Worm (Caenorhabditis elegans) whole organism, L4/young adult: ENCODE measurements around the gene F42A9.8.

Experiments used
- W03F9.2 ChIP-seq: fragments of 150-350 bp; optimal IDR thresholded peaks from 2 replicates; lab custom pipeline; 2014; ENCODE audit warnings: missing biosample characterization, missing genetic modification characterization
- dao-5 ChIP-seq: sonication (generic microtip); optimal IDR thresholded peaks from 2 replicates; lab custom pipeline; 2016; ENCODE audit warnings: missing genotype, missing genetic modification characterization, moderate library complexity, missing compliant biosample characterization
- him-1 ChIP-seq: sonication (generic microtip); optimal IDR thresholded peaks from 2 replicates; lab custom pipeline; 2016; ENCODE audit warnings: missing genotype, missing genetic modification reagents, missing genetic modification characterization, missing compliant biosample characterization

Gene F42A9.8

DNA sequence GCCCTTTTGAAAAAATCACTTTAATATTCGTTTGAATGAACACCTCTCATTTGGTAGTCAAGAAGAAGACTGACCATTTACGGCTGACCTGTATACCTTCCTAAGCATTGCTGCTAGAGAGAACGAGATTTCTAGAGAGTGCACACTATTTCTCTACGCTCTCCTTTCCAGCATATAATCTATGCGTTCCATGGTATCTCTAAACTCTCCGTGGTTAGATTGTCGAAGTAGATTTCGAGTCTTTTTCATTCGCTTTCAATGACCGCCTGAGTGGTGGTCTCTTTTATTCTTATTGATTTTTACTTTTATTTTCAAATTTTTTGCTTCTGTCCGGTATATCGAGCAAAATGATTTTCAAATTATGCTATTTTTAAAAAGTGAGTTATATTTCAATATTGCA is 21.1 kb downstream of the F42A9.8 start:
- TF ChIP-seq dao-5 (tag; lab: Kevin White, UChicago), result no peak
- no peak for TF ChIP-seq him-1
- TF ChIP-seq W03F9.2 (tag; lab: Kevin White, UChicago), result no peak

DNA sequence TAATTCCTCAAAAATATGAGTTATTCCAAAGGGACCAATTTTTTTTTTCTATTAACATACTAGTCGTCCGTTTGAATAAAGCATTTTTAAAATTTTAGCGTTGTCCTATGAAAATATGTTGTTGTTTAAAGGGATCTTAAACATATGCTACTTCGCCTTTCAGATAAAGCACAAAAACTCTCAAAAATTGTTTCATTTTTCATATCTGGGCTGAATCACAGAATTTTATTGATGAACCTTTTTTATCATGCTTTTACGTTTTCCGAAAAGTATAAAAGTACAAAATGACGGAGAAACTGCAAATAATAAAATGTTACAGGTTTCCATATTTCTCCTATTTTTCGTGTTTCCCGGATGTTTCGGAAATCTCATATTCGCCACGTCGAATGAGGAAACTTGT is 22.8 kb downstream of the F42A9.8 start, which contains the start of gene clec-181:
Gene clec-181 (plus strand): TSS at position 301 of the 400 bp plus-strand sequence.
- TF ChIP-seq dao-5 (tag; lab: Kevin White, UChicago) (no peak), W03F9.2 (tag; lab: Kevin White, UChicago) (no peak), him-1 (no peak)

DNA sequence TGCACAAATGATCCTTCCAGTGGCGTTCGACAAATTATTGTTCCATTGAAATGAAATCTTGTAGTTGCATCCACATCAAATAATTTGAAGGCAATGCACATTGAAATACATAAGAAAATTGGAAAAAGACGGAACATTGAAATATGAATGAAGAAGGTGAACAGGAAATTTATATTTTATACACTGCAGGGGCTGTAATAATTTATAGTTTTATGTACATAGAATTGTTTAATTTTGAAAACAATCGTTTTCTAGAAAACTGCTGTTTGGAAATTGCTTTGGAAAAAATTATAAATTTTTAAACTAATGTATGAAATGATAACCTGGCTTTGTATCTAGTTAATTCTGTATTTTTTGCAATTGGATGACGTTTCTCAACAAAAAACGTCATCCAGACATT is 23.3 kb downstream of the F42A9.8 start, which contains the start of gene Y59H11AR.3:
Gene Y59H11AR.3 (minus strand): TSS at position 101 of the 400 bp plus-strand sequence.
- TF ChIP-seq W03F9.2 (tag; lab: Kevin White, UChicago) (no peak), him-1 (no peak), dao-5 (tag; lab: Kevin White, UChicago) (no peak)

DNA sequence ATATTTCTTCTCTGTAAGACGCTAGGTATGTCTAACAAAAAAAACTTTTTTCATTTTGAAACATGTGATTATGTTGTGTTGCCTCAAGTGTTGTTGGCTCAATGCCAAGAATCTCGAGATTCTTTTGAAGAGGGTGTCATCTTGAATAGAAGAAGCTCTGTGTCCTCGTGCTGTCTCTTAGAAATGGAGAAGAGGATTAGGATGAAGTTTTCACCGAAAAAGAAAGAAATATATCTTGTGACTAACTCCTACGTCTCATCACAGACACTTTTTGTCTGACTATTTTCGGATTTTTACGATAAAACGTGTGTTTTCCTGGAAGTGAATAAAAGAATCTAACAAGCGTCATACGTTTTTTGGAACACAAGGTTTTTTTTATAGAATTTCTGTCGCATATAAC is 31.0 kb downstream of the F42A9.8 start:
- TF ChIP-seq W03F9.2 (tag; lab: Kevin White, UChicago) (no peak), dao-5 (tag; lab: Kevin White, UChicago) (no peak), him-1 (no peak)

DNA sequence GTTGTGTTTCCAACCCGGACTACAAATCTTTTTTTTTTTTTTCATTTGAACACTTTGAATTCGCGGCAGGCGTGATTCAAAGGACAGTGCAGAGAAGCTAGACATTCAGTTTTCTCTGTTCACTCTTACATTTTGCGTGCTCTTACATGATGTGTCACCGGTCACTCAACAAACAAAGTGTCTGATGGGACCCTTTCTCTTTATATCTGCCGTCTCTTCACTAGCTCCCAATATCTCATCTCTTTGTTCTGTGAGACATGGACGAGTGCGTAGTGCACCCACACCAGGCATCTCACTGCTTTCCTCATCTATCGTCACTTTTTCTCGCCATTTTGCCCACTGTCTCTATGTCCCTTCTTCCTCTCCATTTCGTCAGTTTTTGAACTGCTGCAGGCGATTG is 31.5 kb downstream of the F42A9.8 start:
- TF ChIP-seq dao-5 (tag; lab: Kevin White, UChicago) (no peak), W03F9.2 (tag; lab: Kevin White, UChicago) (no peak), him-1 (no peak)

DNA sequence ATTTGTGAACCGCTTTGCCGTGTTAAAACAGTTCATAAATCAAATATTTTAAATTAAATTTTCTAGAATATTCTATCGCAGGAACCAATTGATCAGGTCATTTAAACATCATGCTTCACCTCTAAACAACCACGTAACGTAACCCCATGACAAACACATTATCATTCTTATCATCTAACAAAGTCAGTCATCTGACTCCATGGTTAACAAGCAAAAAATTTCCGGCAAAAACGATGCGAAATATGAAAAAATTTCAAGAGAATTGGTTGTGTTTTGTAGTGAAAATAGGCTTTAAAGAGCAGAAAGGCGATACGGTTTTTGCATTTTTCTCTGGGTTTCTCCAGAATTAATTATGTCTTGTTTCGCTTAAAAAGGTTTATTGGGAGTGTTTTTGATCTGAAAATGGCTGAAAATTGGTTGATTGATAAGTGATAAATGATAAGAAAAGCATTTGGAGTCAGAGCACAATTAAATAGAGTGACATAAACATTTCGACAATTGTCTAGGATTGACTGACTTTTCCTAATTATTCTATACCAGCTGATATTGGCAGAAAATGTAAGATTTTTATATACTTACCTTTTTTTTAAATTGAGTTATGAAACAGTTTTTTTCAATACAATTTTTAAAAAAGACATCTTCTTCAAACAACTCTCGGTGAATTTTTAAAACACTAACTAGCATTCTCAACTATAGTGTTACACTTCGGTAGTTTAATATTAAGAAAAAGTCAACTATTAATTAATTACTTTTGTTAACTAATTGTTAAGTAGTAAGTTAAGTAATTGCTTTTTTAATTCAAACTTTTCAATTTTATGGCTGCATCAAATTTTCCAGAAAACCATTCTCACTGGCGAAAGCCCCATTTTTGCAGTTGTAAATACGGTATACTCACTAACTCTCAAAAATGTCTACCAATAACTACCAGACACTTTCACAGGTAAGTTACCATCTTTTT is 33.2 kb downstream of the F42A9.8 start, which contains the start of gene catp-7:
Gene catp-7 (plus strand): TSS at position 908 of the 958 bp plus-strand sequence.
- TF ChIP-seq him-1 (no peak), W03F9.2 (tag; lab: Kevin White, UChicago) (no peak), dao-5 (tag; lab: Kevin White, UChicago) (no peak)

DNA sequence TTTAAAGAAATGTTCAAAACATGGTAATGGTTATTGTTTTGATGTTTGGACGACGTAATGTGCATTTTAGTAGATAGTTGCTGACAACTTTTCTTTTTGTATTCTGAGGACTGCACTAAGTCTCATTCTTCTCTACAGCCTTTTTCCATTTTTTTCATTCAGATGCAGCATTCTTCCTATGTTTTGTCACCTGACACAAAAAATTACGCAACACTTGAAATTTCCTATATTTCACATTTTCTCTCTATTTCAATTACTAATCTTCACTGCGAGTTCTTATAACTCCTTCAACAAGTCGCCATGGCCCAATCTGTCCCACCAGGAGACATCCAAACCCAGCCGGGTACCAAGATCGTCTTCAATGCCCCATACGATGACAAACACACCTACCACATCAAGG is 47.4 kb downstream of the F42A9.8 start, which contains the start of gene Y59H11AM.1:
Gene Y59H11AM.1 (plus strand): TSS at position 301 of the 400 bp plus-strand sequence.
- no peak for TF ChIP-seq dao-5 (tag; lab: Kevin White, UChicago)
- no peak for TF ChIP-seq W03F9.2 (tag; lab: Kevin White, UChicago)
- no peak for TF ChIP-seq him-1

DNA sequence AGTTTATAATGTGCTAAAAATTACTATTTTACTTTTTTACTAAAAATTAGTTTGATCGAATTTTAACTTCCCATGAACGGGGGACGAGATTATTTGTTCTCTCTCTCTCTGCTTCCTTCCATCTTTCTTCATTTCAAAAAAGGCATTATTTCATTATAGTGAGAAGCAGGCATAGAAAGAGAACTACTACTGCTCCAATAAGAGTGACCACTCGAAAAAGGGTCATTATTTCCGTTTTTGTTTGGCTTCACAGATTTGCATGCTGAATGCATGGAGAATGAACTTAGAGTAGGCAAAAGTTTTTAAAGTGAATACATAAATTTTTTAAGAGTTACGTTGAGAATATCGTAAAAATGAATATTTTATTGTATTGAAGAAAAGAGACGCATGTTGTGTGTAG is 47.9 kb downstream of the F42A9.8 start:
- TF ChIP-seq dao-5 (tag; lab: Kevin White, UChicago) (no peak), W03F9.2 (tag; lab: Kevin White, UChicago) (no peak), him-1 (no peak)

DNA sequence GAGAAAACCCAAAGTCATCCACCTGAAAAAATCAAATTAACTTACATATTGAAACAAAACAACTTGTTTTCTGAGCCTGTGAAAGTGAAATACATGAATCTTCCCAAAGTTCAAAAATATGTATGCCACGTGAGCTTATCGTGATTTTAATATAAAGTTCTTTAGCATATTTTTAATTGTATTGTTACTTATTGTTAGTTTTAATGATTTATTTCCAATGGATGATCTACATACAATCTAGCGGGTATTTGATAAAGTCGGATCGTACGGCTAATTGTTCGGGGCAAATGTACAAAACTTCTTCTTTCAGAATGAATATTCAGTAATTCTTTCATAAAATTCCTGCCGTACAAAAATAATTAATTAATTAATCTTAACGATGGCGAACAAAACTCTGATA is 48.3 kb downstream of the F42A9.8 start, which contains the start of gene Y59H11AM.4:
Gene Y59H11AM.4 (minus strand): TSS at position 101 of the 400 bp plus-strand sequence.
- TF ChIP-seq W03F9.2 (tag; lab: Kevin White, UChicago) (no peak), him-1 (no peak), dao-5 (tag; lab: Kevin White, UChicago) (no peak)
